Worm (Caenorhabditis elegans): ENCODE data around the gene F14D7.6.

ce11 chrV:14283241-14283640 lies 18.0 kb upstream of the F14D7.6 start, which contains the start of gene F40G12.10:
- TF ChIP-seq pha-4 (tag; optimal IDR thresholded peaks at IDR 0.05), result no peak
- no peak for TF ChIP-seq fos-1 (tag; optimal IDR thresholded peaks at IDR 0.05)

Data from whole organism, L3 larva.